In genomic region chr3R:20635735-20636134, dm6 we compare ENCODE assay signal across 3 fruit fly cellular contexts.
A peak's percentile ranks its signal among the peaks of the same experiment; 100 is the strongest.
TF ChIP-seq lines count a peak whose summit lies in the region.

No protein-coding gene starts in this region.

- no peak for TF ChIP-seq CTCF in whole organism, embryonic (GFP tag; optimal IDR thresholded peaks at IDR 0.05; lab: Kevin White, UChicago)

TF ChIP-seq in whole organism, embryonic, 481 proteins besides CTCF, POLR2A, EP300 and RAD21 (continues in another document):
- no peak for TF ChIP-seq ap (GFP tag; IDR thresholded peaks at IDR 0.05; lab: Robert Waterston, UW)
- no peak for TF ChIP-seq CG18599 (GFP tag; optimal IDR thresholded peaks at IDR 0.05; lab: Kevin White, UChicago)
- 0 out of 2 replicates have a peak, but pooled peaks have one; percentile 30 for TF ChIP-seq Awh (GFP tag; IDR thresholded peaks at IDR 0.05; lab: Robert Waterston, UW)
- 0 out of 2 replicates have a peak, but pooled peaks have one; percentile 7 for TF ChIP-seq al (GFP tag; IDR thresholded peaks at IDR 0.05; lab: Robert Waterston, UW)
- peak; percentile 65; the same call in 1 of the 3 replicates for TF ChIP-seq CG34422 (GFP tag; IDR thresholded peaks at IDR 0.05; lab: Robert Waterston, UW)
- TF ChIP-seq Opbp (GFP tag; IDR thresholded peaks at IDR 0.05; lab: Robert Waterston, UW; ENCODE audit: partially characterized antibody) = 0 out of 3 replicates have a peak, but pooled peaks have one; percentile 26
- TF ChIP-seq CG6175 (GFP tag; IDR thresholded peaks at IDR 0.05; lab: Robert Waterston, UW) = no peak
- peak; percentile 49 for TF ChIP-seq YL-1 (GFP tag; optimal IDR thresholded peaks at IDR 0.05; lab: Kevin White, UChicago)
- peak; percentile 46; the same call in 1 of the 2 replicates for TF ChIP-seq CG32532 (GFP tag; IDR thresholded peaks at IDR 0.05; lab: Robert Waterston, UW)
- peak; percentile 30 for TF ChIP-seq CG15514 (GFP tag; optimal IDR thresholded peaks at IDR 0.05; lab: Kevin White, UChicago)
- TF ChIP-seq eyg (GFP tag; optimal IDR thresholded peaks at IDR 0.05; lab: Kevin White, UChicago) = peak; percentile 5
- TF ChIP-seq Dp (GFP tag; optimal IDR thresholded peaks at IDR 0.05; lab: Kevin White, UChicago) = peak; percentile 87
- TF ChIP-seq Med (GFP tag; lab: Kevin White, UChicago) = peak; percentile 71
- TF ChIP-seq stc (GFP tag; IDR thresholded peaks at IDR 0.05; lab: Robert Waterston, UW) = 0 out of 2 replicates have a peak, but pooled peaks have one; percentile 27
- TF ChIP-seq CG10209 (GFP tag; optimal IDR thresholded peaks at IDR 0.05; lab: Kevin White, UChicago) = no peak
- no peak for TF ChIP-seq CG7745 (tag; optimal IDR thresholded peaks at IDR 0.05; lab: Kevin White, UChicago)
- peak; percentile 99 for TF ChIP-seq onecut (GFP tag; IDR thresholded peaks at IDR 0.05; lab: Robert Waterston, UW)
- TF ChIP-seq otp (GFP tag; IDR thresholded peaks at IDR 0.05; lab: Robert Waterston, UW) = 0 out of 3 replicates have a peak, but pooled peaks have one; percentile 41
- TF ChIP-seq CG6765 (GFP tag; optimal IDR thresholded peaks at IDR 0.05; lab: Kevin White, UChicago) = peak; percentile 13
- peak; percentile 93 for TF ChIP-seq ewg (GFP tag; optimal IDR thresholded peaks at IDR 0.05; lab: Kevin White, UChicago)
- TF ChIP-seq jigr1 (GFP tag; IDR thresholded peaks at IDR 0.05; lab: Robert Waterston, UW) = no peak
- peak; percentile 34 for TF ChIP-seq kah (GFP tag; optimal IDR thresholded peaks at IDR 0.05; lab: Kevin White, UChicago)
- 0 out of 2 replicates have a peak, but pooled peaks have one; percentile 9 for TF ChIP-seq CG4360 (GFP tag; IDR thresholded peaks at IDR 0.05; lab: Robert Waterston, UW)
- no peak for TF ChIP-seq CG12391 (tag; optimal IDR thresholded peaks at IDR 0.05; lab: Kevin White, UChicago)
- peak; percentile 100 for TF ChIP-seq scrt (GFP tag; optimal IDR thresholded peaks at IDR 0.05; lab: Kevin White, UChicago)
- peak; percentile 93 for TF ChIP-seq E2f2 (GFP tag; IDR thresholded peaks at IDR 0.05; lab: Robert Waterston, UW)
- peak; percentile 8; the same call in 1 of the 2 replicates for TF ChIP-seq vvl (GFP tag; IDR thresholded peaks at IDR 0.05; lab: Robert Waterston, UW)
- TF ChIP-seq CG11398 (GFP tag; optimal IDR thresholded peaks at IDR 0.05; lab: Kevin White, UChicago) = no peak

TF ChIP-seq in whole organism, pupa, 21 proteins besides CTCF, POLR2A, EP300 and RAD21:
- no peak for TF ChIP-seq D1 (tag; optimal IDR thresholded peaks at IDR 0.05; lab: Kevin White, UChicago)
- no peak for TF ChIP-seq gl (tag; optimal IDR thresholded peaks at IDR 0.05; lab: Kevin White, UChicago)
- no peak for TF ChIP-seq CG15710 (tag; optimal IDR thresholded peaks at IDR 0.05; lab: Kevin White, UChicago)
- no peak for TF ChIP-seq rn (GFP tag; IDR thresholded peaks at IDR 0.05; lab: Robert Waterston, UW)
- no peak for TF ChIP-seq CG17806 (tag; optimal IDR thresholded peaks at IDR 0.05; lab: Kevin White, UChicago)
- TF ChIP-seq Ets98B (GFP tag; IDR thresholded peaks at IDR 0.05; lab: Robert Waterston, UW) = 0 out of 2 replicates have a peak, but pooled peaks have one; percentile 16
- peak; percentile 95 for TF ChIP-seq CG12605 (GFP tag; IDR thresholded peaks at IDR 0.05; lab: Robert Waterston, UW)
- TF ChIP-seq EcR (GFP tag; optimal IDR thresholded peaks at IDR 0.05; lab: Kevin White, UChicago) = no peak
- TF ChIP-seq CG8159 (tag; optimal IDR thresholded peaks at IDR 0.05; lab: Kevin White, UChicago) = no peak
- TF ChIP-seq CG9948 (tag; optimal IDR thresholded peaks at IDR 0.05; lab: Kevin White, UChicago) = no peak
TF ChIP-seq in whole organism, pupa: peak in this region for 2.

TF ChIP-seq in whole organism, wandering third instar larva, 38 proteins besides CTCF, POLR2A, EP300 and RAD21:
- TF ChIP-seq dl (GFP tag; optimal IDR thresholded peaks at IDR 0.05; lab: Kevin White, UChicago; ENCODE audit: insufficient read depth in 1 of 2, partially characterized antibody in 2 of 2) (no peak), foxo (GFP tag; optimal IDR thresholded peaks at IDR 0.05; lab: Kevin White, UChicago) (no peak), N (GFP tag; optimal IDR thresholded peaks at IDR 0.05; lab: Kevin White, UChicago) (no peak), Jra (GFP tag; optimal IDR thresholded peaks at IDR 0.05; lab: Kevin White, UChicago) (no peak), Myc (optimal IDR thresholded peaks at IDR 0.05; lab: Kevin White, UChicago) (peak; percentile 11)
